Worm (Caenorhabditis elegans): ENCODE data around the gene str-136.

ce11 chrV:8318135-8318534 is 39.4 kb upstream of the str-136 start, which contains the start of gene clec-219:
- TF ChIP-seq ceh-24 (tag; optimal IDR thresholded peaks at IDR 0.05) (no peak), nfya-1 (tag; optimal IDR thresholded peaks at IDR 0.05) (no peak), mec-3 (tag; optimal IDR thresholded peaks at IDR 0.05; ENCODE audit: borderline replicate concordance) (no peak), lin-11 (tag; optimal IDR thresholded peaks at IDR 0.05) (no peak), C08G9.2 (tag; optimal IDR thresholded peaks at IDR 0.05) (no peak), unc-86 (tag; optimal IDR thresholded peaks at IDR 0.05) (no peak), fkh-6 (tag; optimal IDR thresholded peaks at IDR 0.05) (no peak), sox-4 (tag; optimal IDR thresholded peaks at IDR 0.05) (no peak), zip-5 (tag; optimal IDR thresholded peaks at IDR 0.05) (no peak)
